Worm (Caenorhabditis elegans) whole organism, mixed stage, embryonic: ENCODE data around the gene cdc-42.
A peak's percentile ranks its signal among the peaks of the same experiment; 100 is the strongest.

Experiments
- M03D4.4 ChIP-seq: sonication (generic microtip); optimal IDR thresholded peaks from 2 replicates; lab custom pipeline; 2017; ENCODE audit warnings: mild to moderate bottlenecking, missing genetic modification characterization, missing compliant biosample characterization
- bed-3 ChIP-seq: fragments of 200-800 bp; sonication (Bioruptor generic); optimal IDR thresholded peaks from 3 replicates; lab custom pipeline; 2018; ENCODE audit warnings: mild to moderate bottlenecking, missing genetic modification characterization, moderate library complexity, missing compliant biosample characterization
- blmp-1 ChIP-seq: fragments of 150-350 bp; optimal IDR thresholded peaks from 2 replicates; lab custom pipeline; 2014; ENCODE audit warnings: missing biosample characterization, missing genetic modification characterization
- ceh-39 ChIP-seq: fragments of 150-350 bp; optimal IDR thresholded peaks from 2 replicates; lab custom pipeline; 2014; ENCODE audit warnings: missing biosample characterization, missing genetic modification characterization
- ceh-43 ChIP-seq: fragments of 200-800 bp; sonication (Bioruptor generic); optimal IDR thresholded peaks from 2 replicates; lab custom pipeline; 2018; ENCODE audit warnings: mild to moderate bottlenecking, missing genetic modification characterization, moderate library complexity, missing compliant biosample characterization
- ceh-83 ChIP-seq: fragments of 200-800 bp; sonication (Bioruptor generic); optimal IDR thresholded peaks from 2 replicates; lab custom pipeline; 2018; ENCODE audit warnings: mild to moderate bottlenecking, missing genetic modification characterization, missing compliant biosample characterization
- ces-1 ChIP-seq: fragments of 150-350 bp; optimal IDR thresholded peaks from 2 replicates; lab custom pipeline; 2014; ENCODE audit warnings: missing biosample characterization, missing genetic modification reagents, missing genetic modification characterization
- cnd-1 ChIP-seq: fragments of 200-800 bp; sonication (Bioruptor generic); optimal IDR thresholded peaks from 2 replicates; lab custom pipeline; 2018; ENCODE audit warnings: mild to moderate bottlenecking, missing genetic modification characterization, missing compliant biosample characterization
- drap-1 ChIP-seq: fragments of 200-800 bp; sonication (Bioruptor generic); optimal IDR thresholded peaks from 3 replicates; lab custom pipeline; 2018; ENCODE audit warnings: mild to moderate bottlenecking, missing genetic modification characterization, missing compliant biosample characterization
- elt-1 ChIP-seq: sonication (generic microtip); optimal IDR thresholded peaks from 2 replicates; lab custom pipeline; 2017; ENCODE audit warnings: missing genetic modification characterization, mild to moderate bottlenecking, missing compliant biosample characterization, antibody characterized with exemption, moderate library complexity, borderline replicate concordance; ENCODE audit not compliant: insufficient read depth
- elt-3 ChIP-seq: fragments of 150-350 bp; optimal IDR thresholded peaks from 2 replicates; lab custom pipeline; 2014; ENCODE audit warnings: missing biosample characterization, missing genetic modification characterization
- flh-1 ChIP-seq: fragments of 200-800 bp; sonication (Bioruptor generic); optimal IDR thresholded peaks from 2 replicates; lab custom pipeline; 2018; ENCODE audit warnings: mild to moderate bottlenecking, missing genetic modification characterization, moderate library complexity, missing compliant biosample characterization
- ham-2 ChIP-seq: fragments of 200-800 bp; sonication (Bioruptor generic); optimal IDR thresholded peaks from 2 replicates; lab custom pipeline; 2018; ENCODE audit warnings: mild to moderate bottlenecking, missing genetic modification characterization, missing compliant biosample characterization
- hlh-1 ChIP-seq: fragments of 150-350 bp; optimal IDR thresholded peaks from 2 replicates; lab custom pipeline; 2014; ENCODE audit warnings: missing biosample characterization, missing genetic modification reagents, missing genetic modification characterization
- lin-13 ChIP-seq: fragments of 150-350 bp; optimal IDR thresholded peaks from 2 replicates; lab custom pipeline; 2014; ENCODE audit warnings: missing biosample characterization, missing genetic modification characterization
- lin-32 ChIP-seq: fragments of 200-800 bp; sonication (Bioruptor generic); optimal IDR thresholded peaks from 2 replicates; lab custom pipeline; 2018; ENCODE audit warnings: mild to moderate bottlenecking, missing genetic modification characterization, missing compliant biosample characterization
- lsy-2 ChIP-seq: fragments of 150-350 bp; optimal IDR thresholded peaks from 2 replicates; lab custom pipeline; 2014; ENCODE audit warnings: missing biosample characterization, missing genetic modification characterization
- mab-5 ChIP-seq: fragments of 150-350 bp; optimal IDR thresholded peaks from 2 replicates; lab custom pipeline; 2014; ENCODE audit warnings: missing biosample characterization, missing genetic modification characterization
- mep-1 ChIP-seq: fragments of 150-350 bp; optimal IDR thresholded peaks from 2 replicates; lab custom pipeline; 2017; ENCODE audit warnings: missing biosample characterization, missing genetic modification reagents, missing genetic modification characterization, inconsistent platforms
- mls-2 ChIP-seq: sonication (generic microtip); optimal IDR thresholded peaks from 2 replicates; lab custom pipeline; 2016; ENCODE audit warnings: mild to moderate bottlenecking, missing genetic modification characterization, moderate library complexity, missing compliant biosample characterization
- nhr-12 ChIP-seq: fragments of 150-350 bp; optimal IDR thresholded peaks from 2 replicates; lab custom pipeline; 2014; ENCODE audit warnings: missing biosample characterization, missing genetic modification characterization
- nhr-2 ChIP-seq: fragments of 150-350 bp; optimal IDR thresholded peaks from 2 replicates; lab custom pipeline; 2014; ENCODE audit warnings: missing biosample characterization, missing genetic modification characterization
- nhr-237 ChIP-seq: fragments of 150-350 bp; optimal IDR thresholded peaks from 2 replicates; lab custom pipeline; 2014; ENCODE audit warnings: missing biosample characterization, missing genetic modification characterization
- nhr-28 ChIP-seq: fragments of 150-350 bp; optimal IDR thresholded peaks from 2 replicates; lab custom pipeline; 2014; ENCODE audit warnings: missing biosample characterization, missing genetic modification characterization
- pha-4 ChIP-seq: fragments of 150-350 bp; optimal IDR thresholded peaks from 2 replicates; lab custom pipeline; 2018; ENCODE audit warnings: missing biosample characterization, missing genetic modification reagents, missing genetic modification characterization
- sem-2 ChIP-seq: fragments of 200-800 bp; sonication (Bioruptor generic); optimal IDR thresholded peaks from 2 replicates; lab custom pipeline; 2018; ENCODE audit warnings: mild to moderate bottlenecking, missing genetic modification characterization, missing compliant biosample characterization
- snpc-4 ChIP-seq: fragments of 150-350 bp; optimal IDR thresholded peaks from 2 replicates; lab custom pipeline; 2014; ENCODE audit warnings: missing biosample characterization, missing genetic modification characterization
- sptf-1 ChIP-seq: sonication (generic microtip); optimal IDR thresholded peaks from 2 replicates; lab custom pipeline; 2017; ENCODE audit warnings: mild to moderate bottlenecking, missing genetic modification characterization, moderate library complexity, missing compliant biosample characterization
- tbx-8 ChIP-seq: fragments of 200-800 bp; sonication (Bioruptor generic); optimal IDR thresholded peaks from 2 replicates; lab custom pipeline; 2018; ENCODE audit warnings: mild to moderate bottlenecking, missing genetic modification characterization, moderate library complexity, missing compliant biosample characterization
- unc-39 ChIP-seq: fragments of 150-350 bp; optimal IDR thresholded peaks from 2 replicates; lab custom pipeline; 2014; ENCODE audit warnings: missing biosample characterization, missing genetic modification characterization
- unc-62 ChIP-seq: fragments of 150-350 bp; optimal IDR thresholded peaks from 2 replicates; lab custom pipeline; 2014; ENCODE audit warnings: missing biosample characterization, missing genetic modification reagents, missing genetic modification characterization
- zip-8 ChIP-seq: fragments of 150-350 bp; optimal IDR thresholded peaks from 2 replicates; lab custom pipeline; 2014; ENCODE audit warnings: missing biosample characterization, missing genetic modification characterization
- ztf-11 ChIP-seq: fragments of 150-350 bp; optimal IDR thresholded peaks from 2 replicates; lab custom pipeline; 2014; ENCODE audit warnings: missing biosample characterization, missing genetic modification characterization

The cdc-42 gene

ce11 chrII:7624995-7625394, 8.7 kb downstream of the cdc-42 start:
- peak; percentile 89 for TF ChIP-seq ces-1 (GFP tag; lab: Kevin White, UChicago)
- TF ChIP-seq nhr-28 (tag; lab: Kevin White, UChicago) = no peak
- TF ChIP-seq, all 35 proteins: peak for 1

ce11 chrII:7628640-7629039, 12.4 kb downstream of the cdc-42 start:
- TF ChIP-seq sem-2 (GFP tag; lab: Kevin White, UChicago) (no peak), ces-1 (GFP tag; lab: Kevin White, UChicago) (no peak), M03D4.4 (tag; lab: Kevin White, UChicago) (no peak), unc-39 (tag; lab: Kevin White, UChicago) (no peak), bed-3 (GFP tag; lab: Kevin White, UChicago) (no peak), mab-5 (tag; lab: Kevin White, UChicago) (no peak), ceh-39 (tag; lab: Kevin White, UChicago) (no peak), lin-32 (GFP tag; lab: Kevin White, UChicago) (no peak), lsy-2 (tag; lab: Kevin White, UChicago) (no peak), elt-1 (tag; lab: Kevin White, UChicago) (no peak), cnd-1 (tag; lab: Kevin White, UChicago) (no peak), zip-8 (tag; lab: Kevin White, UChicago) (no peak), lin-13 (tag; lab: Kevin White, UChicago) (no peak), nhr-237 (no peak), pha-4 (tag; lab: Kevin White, UChicago) (no peak), elt-3 (tag; lab: Kevin White, UChicago) (no peak), nhr-12 (tag; lab: Kevin White, UChicago) (no peak), ztf-11 (tag; lab: Kevin White, UChicago) (no peak), drap-1 (GFP tag; lab: Kevin White, UChicago) (no peak)

- TF ChIP-seq lin-13 (tag; lab: Kevin White, UChicago) = no peak
- no peak for TF ChIP-seq ham-2 (GFP tag; lab: Kevin White, UChicago)
- no peak for TF ChIP-seq nhr-2 (tag; lab: Kevin White, UChicago)
- no peak for TF ChIP-seq pha-4 (tag; lab: Kevin White, UChicago)
- TF ChIP-seq mls-2 (tag; lab: Kevin White, UChicago) = no peak
These were observed 13.8 kb downstream of the cdc-42 start for ce11 chrII:7630052-7630451.

ce11 chrII:7631171-7631570, 14.9 kb downstream of the cdc-42 start:
- TF ChIP-seq tbx-8 (no peak), snpc-4 (tag; lab: Kevin White, UChicago) (no peak), ham-2 (GFP tag; lab: Kevin White, UChicago) (peak; percentile 95), hlh-1 (no peak), unc-62 (GFP tag; lab: Kevin White, UChicago) (peak; percentile 39), ces-1 (GFP tag; lab: Kevin White, UChicago) (no peak), lin-32 (GFP tag; lab: Kevin White, UChicago) (no peak), ztf-11 (tag; lab: Kevin White, UChicago) (no peak), sptf-1 (tag; lab: Kevin White, UChicago) (no peak), nhr-28 (tag; lab: Kevin White, UChicago) (no peak), flh-1 (no peak), ceh-83 (GFP tag; lab: Kevin White, UChicago) (no peak), ceh-39 (tag; lab: Kevin White, UChicago) (no peak), nhr-237 (peak; percentile 35), lin-13 (tag; lab: Kevin White, UChicago) (no peak), M03D4.4 (tag; lab: Kevin White, UChicago) (no peak), mab-5 (tag; lab: Kevin White, UChicago) (no peak), elt-1 (tag; lab: Kevin White, UChicago) (peak; percentile 40), mep-1 (tag; lab: Kevin White, UChicago) (no peak), nhr-2 (tag; lab: Kevin White, UChicago) (no peak), lsy-2 (tag; lab: Kevin White, UChicago) (no peak), ceh-43 (no peak), elt-3 (tag; lab: Kevin White, UChicago) (peak; percentile 53), blmp-1 (tag; lab: Kevin White, UChicago) (peak; percentile 40), mls-2 (tag; lab: Kevin White, UChicago) (no peak), nhr-12 (tag; lab: Kevin White, UChicago) (no peak)
